Fruit fly (Drosophila melanogaster): ENCODE measurements around the gene Dim1.

The Dim1 gene

DNA sequence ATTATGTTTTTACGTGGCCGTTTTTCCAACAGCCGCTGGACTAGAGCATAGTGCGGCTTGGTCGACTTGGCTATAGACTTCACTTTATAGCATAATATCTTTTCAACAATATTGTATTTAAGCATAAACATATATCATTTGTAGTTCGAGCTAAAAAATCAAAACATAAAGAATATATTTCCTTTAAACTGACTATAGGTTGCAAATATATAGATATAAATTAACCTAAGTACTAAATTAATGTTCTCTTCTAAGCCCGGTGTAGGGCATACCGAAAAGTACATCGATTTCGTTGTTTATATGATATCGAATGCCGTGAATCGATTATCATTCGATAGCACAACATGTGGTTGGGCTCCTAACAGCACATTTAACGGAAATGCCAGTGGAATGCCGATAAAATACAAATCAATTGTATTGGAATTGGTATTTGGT, 45.5 kb downstream of the Dim1 start, which contains the start of gene MFS18 (continued):
- TF ChIP-seq CG7745 (tag; optimal IDR thresholded peaks at IDR 0.05) (peak; percentile 43), CG9876 (GFP tag; optimal IDR thresholded peaks at IDR 0.05) (peak; percentile 60), CG11695 (GFP tag; IDR thresholded peaks at IDR 0.05) (peak; percentile 100), CG17328 (GFP tag; IDR thresholded peaks at IDR 0.05) (peak; percentile 99), fru (optimal IDR thresholded peaks at IDR 0.05) (no peak), seq (GFP tag; IDR thresholded peaks at IDR 0.05) (peak; percentile 99), CG7839 (tag; optimal IDR thresholded peaks at IDR 0.05) (peak; percentile 98), CG1024 (GFP tag; IDR thresholded peaks at IDR 0.05) (peak; percentile 96), CG18011 (GFP tag; optimal IDR thresholded peaks at IDR 0.05) (peak; percentile 85), zf30C (GFP tag; optimal IDR thresholded peaks at IDR 0.05) (no peak), ara (GFP tag; IDR thresholded peaks at IDR 0.05) (peak; percentile 99), NC2β (GFP tag; optimal IDR thresholded peaks at IDR 0.05) (peak; percentile 66), Lhr (GFP tag; optimal IDR thresholded peaks at IDR 0.05) (peak; percentile 89), ssp (GFP tag; IDR thresholded peaks at IDR 0.05) (peak; percentile 95), inv (GFP tag; IDR thresholded peaks at IDR 0.05; ENCODE audit: partially characterized antibody) (peak; percentile 48), Oaz (GFP tag; IDR thresholded peaks at IDR 0.05) (peak; percentile 97), yki (optimal IDR thresholded peaks at IDR 0.05) (no peak), CG5953 (GFP tag; IDR thresholded peaks at IDR 0.05) (peak; percentile 98), CG10209 (GFP tag; optimal IDR thresholded peaks at IDR 0.05) (peak; percentile 97), CG3065 (GFP tag; optimal IDR thresholded peaks at IDR 0.05) (peak; percentile 91), da (GFP tag; optimal IDR thresholded peaks at IDR 0.05) (peak; percentile 55), Mes4 (GFP tag; optimal IDR thresholded peaks at IDR 0.05) (peak; percentile 76), CG8359 (GFP tag; optimal IDR thresholded peaks at IDR 0.05; ENCODE audit: borderline replicate concordance) (peak; percentile 94), run (tag; optimal IDR thresholded peaks at IDR 0.05) (peak; percentile 93), odd (GFP tag; optimal IDR thresholded peaks at IDR 0.05) (peak; percentile 85), ftz-f1 (GFP tag; optimal IDR thresholded peaks at IDR 0.05) (peak; percentile 65), croc (GFP tag; conservative IDR thresholded peaks at IDR 0.05) (peak; percentile 98), E2f1 (GFP tag; IDR thresholded peaks at IDR 0.05) (peak; percentile 99), CG18476 (GFP tag; optimal IDR thresholded peaks at IDR 0.05) (peak; percentile 95), Antp (GFP tag; optimal IDR thresholded peaks at IDR 0.05) (peak; percentile 76), CG9609 (GFP tag; optimal IDR thresholded peaks at IDR 0.05) (peak; percentile 69), CG6272 (GFP tag; IDR thresholded peaks at IDR 0.05) (peak; percentile 98), ap (GFP tag; IDR thresholded peaks at IDR 0.05) (peak; percentile 98), tll (GFP tag; optimal IDR thresholded peaks at IDR 0.05) (peak in 1 of 2 experiments; percentile 39), CG14710 (tag; optimal IDR thresholded peaks at IDR 0.05) (peak; percentile 99), CG8290 (GFP tag; optimal IDR thresholded peaks at IDR 0.05) (peak; percentile 97), CG8290 (tag; optimal IDR thresholded peaks at IDR 0.05) (peak; percentile 20 to 78), CG4854 (GFP tag; optimal IDR thresholded peaks at IDR 0.05) (peak; percentile 89), CG6765 (GFP tag; optimal IDR thresholded peaks at IDR 0.05) (peak; percentile 97), D19A (tag; optimal IDR thresholded peaks at IDR 0.05) (peak; percentile 88), hb (GFP tag; IDR thresholded peaks at IDR 0.05; ENCODE audit: partially characterized antibody) (peak; percentile 83), Scr (GFP tag; IDR thresholded peaks at IDR 0.05; ENCODE audit: partially characterized antibody) (peak; percentile 68), bcd (GFP tag; optimal IDR thresholded peaks at IDR 0.05) (peak; percentile 98), CG12744 (GFP tag; optimal IDR thresholded peaks at IDR 0.05) (peak; percentile 68), bigmax (GFP tag; optimal IDR thresholded peaks at IDR 0.05) (peak; percentile 75), ATbp (GFP tag; optimal IDR thresholded peaks at IDR 0.05) (peak; percentile 93), trem (tag; optimal IDR thresholded peaks at IDR 0.05) (peak; percentile 97), dpn (GFP tag; optimal IDR thresholded peaks at IDR 0.05) (peak; percentile 97 to 98), hkb (optimal IDR thresholded peaks at IDR 0.05) (peak; percentile 67), hkb (GFP tag; IDR thresholded peaks at IDR 0.05) (peak; percentile 100), fd102C (GFP tag; optimal IDR thresholded peaks at IDR 0.05) (peak; percentile 87), PHDP (tag; optimal IDR thresholded peaks at IDR 0.05) (peak; percentile 96)

All from whole organism, embryonic.